Worm (Caenorhabditis elegans) whole organism, L1 larva: ENCODE measurements around the gene faah-5.

Source experiments
- aly-2 ChIP-seq: fragments of 150-350 bp; optimal IDR thresholded peaks from 2 replicates; lab custom pipeline; 2014; ENCODE audit warnings: missing biosample characterization, missing genetic modification characterization
- ces-1 ChIP-seq: fragments of 150-350 bp; optimal IDR thresholded peaks from 2 replicates; lab custom pipeline; 2014; ENCODE audit warnings: missing biosample characterization, missing genetic modification reagents, missing genetic modification characterization
- egl-13 ChIP-seq: sonication (generic microtip); optimal IDR thresholded peaks from 2 replicates; lab custom pipeline; 2016; ENCODE audit warnings: missing genotype, missing genetic modification reagents, missing genetic modification characterization, missing compliant biosample characterization
- egl-27 ChIP-seq, 2 experiments: fragments of 150-350 bp in 1 of 2; sonication (generic microtip); optimal IDR thresholded peaks; 3 replicates each; lab custom pipeline; 2017 to 2018; ENCODE audit warnings: missing biosample characterization in 2 of 2, missing genetic modification characterization in 2 of 2, missing genetic modification reagents in 2 of 2
- elt-3 ChIP-seq, 6 experiments: fragments of 150-350 bp in 1 of 6; sonication (generic microtip); optimal IDR thresholded peaks; 2 replicates each; lab custom pipeline; 2017 to 2018; ENCODE audit warnings: missing biosample characterization in 6 of 6, missing genetic modification characterization in 6 of 6, inconsistent platforms in 1 of 6
- lin-15B ChIP-seq: fragments of 150-350 bp; sonication (generic microtip); optimal IDR thresholded peaks from 3 replicates; lab custom pipeline; 2014; ENCODE audit warnings: missing biosample characterization, missing genetic modification characterization
- lin-39 ChIP-seq: fragments of 150-350 bp; optimal IDR thresholded peaks from 2 replicates; lab custom pipeline; 2014; ENCODE audit warnings: missing biosample characterization, missing genetic modification reagents, missing genetic modification characterization
- nhr-237 ChIP-seq: fragments of 150-350 bp; optimal IDR thresholded peaks from 2 replicates; lab custom pipeline; 2014; ENCODE audit warnings: missing biosample characterization, missing genetic modification characterization
- nhr-28 ChIP-seq: fragments of 150-350 bp; optimal IDR thresholded peaks from 2 replicates; lab custom pipeline; 2014; ENCODE audit warnings: missing biosample characterization, missing genetic modification characterization
- nhr-76 ChIP-seq: sonication (generic microtip); optimal IDR thresholded peaks from 2 replicates; lab custom pipeline; 2017; ENCODE audit warnings: missing biosample characterization, missing genetic modification characterization
- pag-3 ChIP-seq: sonication (generic microtip); optimal IDR thresholded peaks from 2 replicates; lab custom pipeline; 2017; ENCODE audit warnings: missing genetic modification characterization, mild to moderate bottlenecking, missing compliant biosample characterization, antibody characterized with exemption, borderline replicate concordance; ENCODE audit not compliant: insufficient read depth
- snu-23 ChIP-seq: sonication (generic microtip); optimal IDR thresholded peaks from 2 replicates; lab custom pipeline; 2016; ENCODE audit warnings: missing genetic modification characterization, missing compliant biosample characterization
- unc-62 ChIP-seq: fragments of 150-350 bp; optimal IDR thresholded peaks from 2 replicates; lab custom pipeline; 2014; ENCODE audit warnings: missing biosample characterization, missing genetic modification reagents, missing genetic modification characterization
- xbp-1 ChIP-seq: sonication (generic microtip); optimal IDR thresholded peaks from 2 replicates; lab custom pipeline; 2016; ENCODE audit warnings: missing genetic modification characterization, missing compliant biosample characterization

DNA sequence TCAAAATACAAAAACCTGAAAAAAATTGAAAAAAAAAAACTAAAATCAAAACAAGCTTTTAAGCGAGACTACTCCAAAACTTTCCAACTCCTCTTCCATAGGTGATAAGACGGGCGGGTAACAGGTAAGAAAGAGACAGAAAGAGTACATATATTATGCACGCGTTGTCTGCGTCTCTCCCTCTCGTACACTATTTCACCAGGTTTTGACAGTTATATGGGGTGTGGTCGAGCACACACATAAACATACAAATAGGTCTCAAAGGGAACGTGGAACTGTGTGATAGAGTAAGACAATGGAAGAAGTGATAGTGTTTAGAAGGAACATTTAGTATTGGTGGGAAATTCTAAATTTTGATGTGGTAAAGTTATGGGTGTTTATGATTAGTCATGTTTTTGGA, 9.7 kb downstream of the faah-5 start:
- TF ChIP-seq lin-15B, result no peak
- TF ChIP-seq xbp-1 (tag; lab: Kevin White, UChicago), result no peak
- no peak for TF ChIP-seq egl-13 (tag; lab: Kevin White, UChicago)
- no peak for TF ChIP-seq lin-39 (tag; lab: Kevin White, UChicago)
- no peak for TF ChIP-seq ces-1
- TF ChIP-seq nhr-76, result no peak
- no peak for TF ChIP-seq nhr-237
- TF ChIP-seq egl-27 (tag; optimal IDR thresholded peaks at IDR 0.05; lab: Kevin White, UChicago), result no peak
- TF ChIP-seq pag-3 (tag; lab: Kevin White, UChicago), result no peak
- TF ChIP-seq nhr-28 (tag; lab: Kevin White, UChicago), result no peak
- TF ChIP-seq elt-3 (tag; optimal IDR thresholded peaks at IDR 0.05; lab: Kevin White, UChicago), result no peak
- TF ChIP-seq unc-62 (GFP tag; lab: Kevin White, UChicago), result no peak
- TF ChIP-seq aly-2 (tag; lab: Kevin White, UChicago), result no peak
- no peak for TF ChIP-seq snu-23 (GFP tag; lab: Kevin White, UChicago)
